Worm (Caenorhabditis elegans): ENCODE results near the gene K06A9.2.

K06A9.2 gene

ce11 chrX:1502490-1502889 lies 33.7 kb upstream of the K06A9.2 start, which contains the start of gene F09E10.1:
TSS of gene F09E10.1 (plus strand) at chrX:1502790.
- no peak for TF ChIP-seq flh-1 (GFP tag; optimal IDR thresholded peaks at IDR 0.05)
- TF ChIP-seq nhr-2 (tag; optimal IDR thresholded peaks at IDR 0.05) = no peak
- TF ChIP-seq hlh-1 (tag; optimal IDR thresholded peaks at IDR 0.05) = no peak
- no peak for TF ChIP-seq unc-62 (GFP tag; optimal IDR thresholded peaks at IDR 0.05)
- no peak for TF ChIP-seq sem-2 (GFP tag; optimal IDR thresholded peaks at IDR 0.05)
- TF ChIP-seq ham-2 (GFP tag; optimal IDR thresholded peaks at IDR 0.05) = no peak
- no peak for TF ChIP-seq lsy-2 (tag; optimal IDR thresholded peaks at IDR 0.05)
- TF ChIP-seq ces-1 (GFP tag; optimal IDR thresholded peaks at IDR 0.05) = no peak
- TF ChIP-seq snpc-4 (tag; optimal IDR thresholded peaks at IDR 0.05) = no peak
- TF ChIP-seq ztf-11 (tag; optimal IDR thresholded peaks at IDR 0.05) = no peak
- no peak for TF ChIP-seq tbx-8 (GFP tag; optimal IDR thresholded peaks at IDR 0.05)
- no peak for TF ChIP-seq ceh-43 (GFP tag; optimal IDR thresholded peaks at IDR 0.05)

- TF ChIP-seq ztf-11 (tag; optimal IDR thresholded peaks at IDR 0.05) (no peak), ceh-39 (tag; optimal IDR thresholded peaks at IDR 0.05) (no peak), ces-1 (GFP tag; optimal IDR thresholded peaks at IDR 0.05) (no peak), flh-1 (GFP tag; optimal IDR thresholded peaks at IDR 0.05) (no peak), M03D4.4 (tag; optimal IDR thresholded peaks at IDR 0.05) (no peak), nhr-12 (tag; optimal IDR thresholded peaks at IDR 0.05) (no peak), pha-4 (tag; optimal IDR thresholded peaks at IDR 0.05) (no peak), drap-1 (GFP tag; optimal IDR thresholded peaks at IDR 0.05) (no peak), mls-2 (tag; optimal IDR thresholded peaks at IDR 0.05) (no peak), lsy-2 (tag; optimal IDR thresholded peaks at IDR 0.05) (no peak)
These were observed 33.3 kb upstream of the K06A9.2 start for ce11 chrX:1502914-1503313.

ce11 chrX:1503698-1504501 lies 32.3 kb upstream of the K06A9.2 start:
- TF ChIP-seq ham-2 (GFP tag; optimal IDR thresholded peaks at IDR 0.05) (no peak), sptf-1 (tag; optimal IDR thresholded peaks at IDR 0.05) (no peak), zip-8 (tag; optimal IDR thresholded peaks at IDR 0.05) (no peak)

ce11 chrX:1504529-1505080 lies 31.6 kb upstream of the K06A9.2 start:
- TF ChIP-seq hlh-1 (tag; optimal IDR thresholded peaks at IDR 0.05) (peak; percentile 42), unc-62 (GFP tag; optimal IDR thresholded peaks at IDR 0.05) (no peak)

ce11 chrX:1512307-1512706 lies 23.9 kb upstream of the K06A9.2 start:
- no peak for TF ChIP-seq snpc-4 (tag; optimal IDR thresholded peaks at IDR 0.05)
- no peak for TF ChIP-seq nhr-76 (tag; optimal IDR thresholded peaks at IDR 0.05)
- TF ChIP-seq mls-2 (tag; optimal IDR thresholded peaks at IDR 0.05) = no peak
- TF ChIP-seq unc-120 (tag; optimal IDR thresholded peaks at IDR 0.05; ENCODE audit: poor library complexity, severe bottlenecking) = no peak
- no peak for TF ChIP-seq mep-1 (tag; optimal IDR thresholded peaks at IDR 0.05)
- no peak for TF ChIP-seq lin-13 (tag; optimal IDR thresholded peaks at IDR 0.05)
- no peak for TF ChIP-seq lsy-2 (tag; optimal IDR thresholded peaks at IDR 0.05)
- TF ChIP-seq drap-1 (GFP tag; optimal IDR thresholded peaks at IDR 0.05) = no peak
- no peak for TF ChIP-seq blmp-1 (tag; optimal IDR thresholded peaks at IDR 0.05)
- TF ChIP-seq ham-2 (GFP tag; optimal IDR thresholded peaks at IDR 0.05) = no peak
- no peak for TF ChIP-seq nhr-12 (tag; optimal IDR thresholded peaks at IDR 0.05)
- TF ChIP-seq flh-1 (GFP tag; optimal IDR thresholded peaks at IDR 0.05) = no peak
- TF ChIP-seq sptf-1 (tag; optimal IDR thresholded peaks at IDR 0.05) = no peak
- TF ChIP-seq ceh-83 (GFP tag; optimal IDR thresholded peaks at IDR 0.05) = no peak
- TF ChIP-seq nhr-28 (tag; optimal IDR thresholded peaks at IDR 0.05) = no peak
- no peak for TF ChIP-seq zip-8 (tag; optimal IDR thresholded peaks at IDR 0.05)

- TF ChIP-seq hlh-1 (tag; optimal IDR thresholded peaks at IDR 0.05) (no peak), mls-2 (tag; optimal IDR thresholded peaks at IDR 0.05) (no peak), ceh-39 (tag; optimal IDR thresholded peaks at IDR 0.05) (no peak), snpc-4 (tag; optimal IDR thresholded peaks at IDR 0.05) (no peak), sem-2 (GFP tag; optimal IDR thresholded peaks at IDR 0.05) (no peak), pha-4 (tag; optimal IDR thresholded peaks at IDR 0.05) (no peak), ces-1 (GFP tag; optimal IDR thresholded peaks at IDR 0.05) (no peak), bed-3 (GFP tag; optimal IDR thresholded peaks at IDR 0.05) (no peak), nhr-12 (tag; optimal IDR thresholded peaks at IDR 0.05) (no peak), blmp-1 (tag; optimal IDR thresholded peaks at IDR 0.05) (no peak), sptf-1 (tag; optimal IDR thresholded peaks at IDR 0.05) (no peak), ztf-11 (tag; optimal IDR thresholded peaks at IDR 0.05) (no peak), ham-2 (GFP tag; optimal IDR thresholded peaks at IDR 0.05) (no peak), M03D4.4 (tag; optimal IDR thresholded peaks at IDR 0.05) (no peak), lsy-2 (tag; optimal IDR thresholded peaks at IDR 0.05) (no peak), ceh-43 (GFP tag; optimal IDR thresholded peaks at IDR 0.05) (no peak), elt-3 (tag; optimal IDR thresholded peaks at IDR 0.05) (no peak)
These were observed 23.0 kb upstream of the K06A9.2 start for ce11 chrX:1513153-1513552.

Measured in whole organism, mixed stage, embryonic.